Fruit fly (Drosophila melanogaster): ENCODE measurements around the gene Zip89B.

DNA sequence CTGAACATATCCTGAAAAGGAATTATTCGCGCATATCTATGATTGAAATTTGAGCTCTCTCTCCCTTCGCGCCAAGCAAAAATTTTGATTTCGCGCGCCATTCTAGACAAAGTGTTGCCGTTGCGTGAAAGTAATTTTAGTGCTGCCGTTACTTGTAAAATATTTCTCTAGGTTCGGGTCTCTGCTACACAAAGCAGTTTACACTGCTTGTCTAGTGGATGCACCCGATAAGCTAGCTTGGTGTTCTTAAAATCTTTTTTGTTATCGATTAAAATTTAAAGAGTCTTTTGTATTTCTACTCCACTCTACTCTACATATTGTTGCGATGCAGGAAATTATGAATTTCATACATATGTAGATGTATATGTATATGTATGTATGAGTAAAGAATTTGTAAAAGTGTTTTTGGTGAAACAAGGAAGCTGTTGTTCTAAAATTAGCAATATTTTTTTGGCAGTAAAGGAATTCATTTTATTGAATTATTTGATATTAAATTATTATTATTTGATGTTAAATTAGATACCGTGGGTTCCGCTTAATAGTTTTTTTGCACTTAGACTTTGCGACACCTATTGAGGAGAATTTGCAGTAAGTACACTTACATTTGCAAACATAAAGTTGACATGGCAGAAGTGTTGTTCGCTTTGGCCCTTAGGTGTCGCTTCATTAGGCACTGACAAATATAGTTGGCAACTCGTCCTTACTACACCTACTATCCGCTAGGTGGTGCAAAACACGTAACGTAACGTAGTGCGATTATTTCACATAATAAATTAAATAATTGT lies 45.0 kb upstream of the Zip89B start:
- TF ChIP-seq Hr38 (GFP tag; optimal IDR thresholded peaks at IDR 0.05) (no peak), fd85E (GFP tag; optimal IDR thresholded peaks at IDR 0.05) (no peak), Hr39 (GFP tag; optimal IDR thresholded peaks at IDR 0.05) (peak; percentile 73), Blimp-1 (GFP tag; optimal IDR thresholded peaks at IDR 0.05) (no peak), Hr4 (GFP tag; optimal IDR thresholded peaks at IDR 0.05) (no peak), CG6808 (GFP tag; optimal IDR thresholded peaks at IDR 0.05) (no peak), CG32006 (GFP tag; optimal IDR thresholded peaks at IDR 0.05) (no peak), CG9139 (GFP tag; optimal IDR thresholded peaks at IDR 0.05) (no peak), acj6 (GFP tag; optimal IDR thresholded peaks at IDR 0.05) (peak; percentile 58), Smox (GFP tag; optimal IDR thresholded peaks at IDR 0.05) (no peak), CG8319 (GFP tag; optimal IDR thresholded peaks at IDR 0.05) (no peak), lz (GFP tag; optimal IDR thresholded peaks at IDR 0.05) (peak; percentile 77), Eip75B (GFP tag; optimal IDR thresholded peaks at IDR 0.05) (no peak), CG10669 (GFP tag; optimal IDR thresholded peaks at IDR 0.05) (no peak)
